Worm (Caenorhabditis elegans): ENCODE measurements around the gene C29A12.1.

- no peak for TF ChIP-seq hlh-12 (tag; optimal IDR thresholded peaks at IDR 0.05)
- TF ChIP-seq unc-62 (GFP tag; optimal IDR thresholded peaks at IDR 0.05): no peak
- TF ChIP-seq pha-4 (tag; optimal IDR thresholded peaks at IDR 0.05): no peak
- no peak for TF ChIP-seq nhr-27 (tag; optimal IDR thresholded peaks at IDR 0.05)
- TF ChIP-seq ceh-79 (tag; optimal IDR thresholded peaks at IDR 0.05): no peak
- TF ChIP-seq F57A8.1 (GFP tag; optimal IDR thresholded peaks at IDR 0.05): no peak
- no peak for TF ChIP-seq F49E8.2 (tag; optimal IDR thresholded peaks at IDR 0.05; ENCODE audit: insufficient read depth)
- no peak for TF ChIP-seq tbx-9 (tag; optimal IDR thresholded peaks at IDR 0.05; ENCODE audit: borderline replicate concordance)
- no peak for TF ChIP-seq snpc-1.1 (tag; optimal IDR thresholded peaks at IDR 0.05; ENCODE audit: insufficient read depth)
- TF ChIP-seq nhr-120 (GFP tag; IDR thresholded peaks at IDR 0.05): no peak
- TF ChIP-seq ama-1 (optimal IDR thresholded peaks at IDR 0.05): no peak
- TF ChIP-seq ama-1 (GFP tag; optimal IDR thresholded peaks at IDR 0.05): no peak
- no peak for TF ChIP-seq nfya-2 (GFP tag; IDR thresholded peaks at IDR 0.05)
- TF ChIP-seq Y53F4B.3 (GFP tag; IDR thresholded peaks at IDR 0.05): no peak
Observed at ce11 chrV:10861611-10862262, 48.5 kb upstream of the C29A12.1 start.

All from whole organism, young adult.